Fruit fly (Drosophila melanogaster) whole organism, embryonic: ENCODE results near the gene CG13097.
A peak's percentile ranks its signal among the peaks of the same experiment; 100 is the strongest.

Source experiments
- Atf3 ChIP-seq: fragments of 200-800 bp; sonication (Bioruptor generic); optimal IDR thresholded peaks from 3 replicates; lab custom pipeline; 2016; ENCODE audit warnings: missing biosample characterization, missing genetic modification characterization
- Bdp1 ChIP-seq: fragments of 200-800 bp; sonication (Bioruptor generic); optimal IDR thresholded peaks from 3 replicates; lab custom pipeline; 2016; ENCODE audit warnings: missing biosample characterization, missing genetic modification characterization
- CG1024 ChIP-seq: fragments of 200-800 bp; sonication (Bioruptor generic); IDR thresholded peaks from 2 replicates; pipeline ENCODE4 v1.3.6; 2022; ENCODE audit warnings: missing biosample characterization, missing genetic modification characterization
- CG10267 ChIP-seq: fragments of 200-800 bp; sonication (Bioruptor generic); optimal IDR thresholded peaks from 2 replicates; lab custom pipeline; 2018; ENCODE audit warnings: missing biosample characterization, mild to moderate bottlenecking, missing genetic modification characterization, moderate library complexity
- CG10979 ChIP-seq: fragments of 200-800 bp; sonication (Bioruptor generic); optimal IDR thresholded peaks from 2 replicates; lab custom pipeline; 2018; ENCODE audit warnings: missing biosample characterization, mild to moderate bottlenecking, missing genetic modification characterization, moderate library complexity
- CG11695 ChIP-seq: fragments of 200-800 bp; sonication (Bioruptor generic); IDR thresholded peaks from 3 replicates; pipeline ENCODE4 v1.3.6; 2022; ENCODE audit warnings: missing biosample characterization, missing genetic modification characterization
- CG13123 ChIP-seq: fragments of 200-800 bp; sonication (Bioruptor generic); optimal IDR thresholded peaks from 2 replicates; lab custom pipeline; 2016; ENCODE audit warnings: missing biosample characterization, missing genetic modification characterization
- CG13287 ChIP-seq: fragments of 200-800 bp; sonication (Bioruptor generic); IDR thresholded peaks from 2 replicates; pipeline ENCODE4 v1.3.6; 2022; ENCODE audit warnings: missing biosample characterization, missing genetic modification characterization; ENCODE audit not compliant: partially characterized antibody
- CG1647 ChIP-seq: fragments of 200-800 bp; sonication (Bioruptor generic); optimal IDR thresholded peaks from 3 replicates; lab custom pipeline; 2016; ENCODE audit warnings: missing biosample characterization, missing genetic modification characterization
- CG17359 ChIP-seq: fragments of 200-800 bp; sonication (Bioruptor generic); optimal IDR thresholded peaks from 3 replicates; lab custom pipeline; 2018; ENCODE audit warnings: missing biosample characterization, mild to moderate bottlenecking, missing genetic modification characterization, moderate library complexity
- CG17802 ChIP-seq: fragments of 200-800 bp; sonication (Bioruptor generic); optimal IDR thresholded peaks from 2 replicates; lab custom pipeline; 2018; ENCODE audit warnings: missing biosample characterization, mild to moderate bottlenecking, missing genetic modification characterization, moderate library complexity
- CG17912 ChIP-seq: fragments of 200-800 bp; sonication (Bioruptor generic); optimal IDR thresholded peaks from 2 replicates; lab custom pipeline; 2018; ENCODE audit warnings: missing biosample characterization, mild to moderate bottlenecking, missing genetic modification characterization
- CG18764 ChIP-seq: fragments of 200-800 bp; sonication (Bioruptor generic); optimal IDR thresholded peaks from 3 replicates; lab custom pipeline; 2016; ENCODE audit warnings: missing biosample characterization, missing genetic modification characterization
- CG2889 ChIP-seq: fragments of 200-800 bp; sonication (Bioruptor generic); IDR thresholded peaks from 3 replicates; pipeline ENCODE4 v1.3.6; 2022; ENCODE audit warnings: missing biosample characterization, missing genetic modification characterization
- CG31224 ChIP-seq: fragments of 200-800 bp; sonication (Bioruptor generic); IDR thresholded peaks from 2 replicates; pipeline ENCODE4 v1.3.6; 2022; ENCODE audit warnings: missing biosample characterization, missing genetic modification characterization
- CG31388 ChIP-seq: fragments of 200-800 bp; sonication (Bioruptor generic); optimal IDR thresholded peaks from 2 replicates; lab custom pipeline; 2016; ENCODE audit warnings: missing biosample characterization, missing genetic modification characterization
- CG33557 ChIP-seq: fragments of 200-800 bp; sonication (Bioruptor generic); optimal IDR thresholded peaks from 2 replicates; lab custom pipeline; 2019; ENCODE audit warnings: missing biosample characterization, mild to moderate bottlenecking, missing genetic modification characterization, moderate library complexity
- CG5245 ChIP-seq: fragments of 200-800 bp; sonication (Bioruptor generic); optimal IDR thresholded peaks from 3 replicates; lab custom pipeline; 2016; ENCODE audit warnings: missing biosample characterization, missing genetic modification characterization
- CG6854 ChIP-seq: fragments of 200-800 bp; sonication (Bioruptor generic); optimal IDR thresholded peaks from 3 replicates; lab custom pipeline; 2017; ENCODE audit warnings: missing biosample characterization, mild to moderate bottlenecking, missing genetic modification characterization
- Dbx ChIP-seq: fragments of 200-800 bp; sonication (Bioruptor generic); IDR thresholded peaks from 3 replicates; pipeline ENCODE4 v1.3.6; 2022; ENCODE audit warnings: missing biosample characterization, missing genetic modification characterization
- Doc3 ChIP-seq: fragments of 200-800 bp; sonication (Bioruptor generic); IDR thresholded peaks from 3 replicates; pipeline ENCODE4 v1.3.6; 2022; ENCODE audit warnings: missing biosample characterization, missing genetic modification characterization; ENCODE audit not compliant: partially characterized antibody
- Eip74EF ChIP-seq, 2 experiments: fragments of 200-800 bp in 1 of 2; fragments of >200 bp in 1 of 2; sonication (Bioruptor generic) in 1 of 2; optimal IDR thresholded peaks; 2 replicates each; lab custom pipeline; 2017 to 2019; ENCODE audit warnings: missing biosample characterization in 2 of 2, missing genetic modification characterization in 2 of 2, mild to moderate bottlenecking in 1 of 2, moderate library complexity in 1 of 2
- Fer3 ChIP-seq: fragments of 200-800 bp; sonication (Bioruptor generic); optimal IDR thresholded peaks from 2 replicates; lab custom pipeline; 2018; ENCODE audit warnings: missing biosample characterization, mild to moderate bottlenecking, missing genetic modification characterization, moderate library complexity
- Gug ChIP-seq: fragments of 200-800 bp; sonication (Bioruptor generic); IDR thresholded peaks from 4 replicates; pipeline ENCODE4 v1.3.6; 2022; ENCODE audit warnings: missing biosample characterization, missing genetic modification characterization
- HHEX ChIP-seq: fragments of 200-800 bp; sonication (Bioruptor generic); optimal IDR thresholded peaks from 3 replicates; lab custom pipeline; 2017; ENCODE audit warnings: missing biosample characterization, mild to moderate bottlenecking, missing genetic modification characterization, missing genetic modification reagents
- Hmx ChIP-seq: fragments of 200-800 bp; sonication (Bioruptor generic); optimal IDR thresholded peaks from 2 replicates; lab custom pipeline; 2016; ENCODE audit warnings: missing biosample characterization, missing genetic modification characterization
- Lhr ChIP-seq: fragments of 200-800 bp; sonication (Bioruptor generic); optimal IDR thresholded peaks from 3 replicates; lab custom pipeline; 2017; ENCODE audit warnings: mild to moderate bottlenecking, missing biosample characterization, missing genetic modification reagents, missing genetic modification characterization
- NK7.1 ChIP-seq: fragments of 200-800 bp; sonication (Bioruptor generic); optimal IDR thresholded peaks from 3 replicates; lab custom pipeline; 2016; ENCODE audit warnings: missing biosample characterization, missing genetic modification characterization
- Nf-YB ChIP-seq: fragments of 200-800 bp; sonication (Bioruptor generic); optimal IDR thresholded peaks from 3 replicates; lab custom pipeline; 2019; ENCODE audit warnings: missing biosample characterization, mild to moderate bottlenecking, missing genetic modification characterization, moderate library complexity
- PHDP ChIP-seq: fragments of 200-800 bp; sonication (Bioruptor generic); optimal IDR thresholded peaks from 3 replicates; lab custom pipeline; 2018; ENCODE audit warnings: missing biosample characterization, mild to moderate bottlenecking, missing genetic modification characterization, moderate library complexity
- Poxn ChIP-seq: fragments of 200-800 bp; sonication (Bioruptor generic); IDR thresholded peaks from 2 replicates; pipeline ENCODE4 v1.3.6; 2022; ENCODE audit warnings: missing biosample characterization, missing genetic modification characterization
- TFAM ChIP-seq: fragments of 200-800 bp; sonication (Bioruptor generic); optimal IDR thresholded peaks from 2 replicates; lab custom pipeline; 2017; ENCODE audit warnings: missing biosample characterization, missing genetic modification characterization, inconsistent platforms
- Tbp ChIP-seq: fragments of >200 bp; optimal IDR thresholded peaks from 2 replicates; lab custom pipeline; 2018; ENCODE audit warnings: missing biosample characterization, missing genetic modification characterization
- Xrp1 ChIP-seq: fragments of 200-800 bp; sonication (Bioruptor generic); IDR thresholded peaks from 2 replicates; pipeline ENCODE4 v1.3.6; 2022; ENCODE audit warnings: missing biosample characterization, missing genetic modification characterization
- ac ChIP-seq: fragments of 200-800 bp; sonication (Bioruptor generic); optimal IDR thresholded peaks from 3 replicates; lab custom pipeline; 2017; ENCODE audit warnings: missing biosample characterization, mild to moderate bottlenecking, missing genetic modification characterization
- chinmo ChIP-seq: fragments of 200-800 bp; sonication (Bioruptor generic); IDR thresholded peaks from 4 replicates; pipeline ENCODE4 v1.3.6; 2022; ENCODE audit warnings: missing biosample characterization, missing genetic modification characterization; ENCODE audit not compliant: partially characterized antibody
- danr ChIP-seq: fragments of 200-800 bp; sonication (Bioruptor generic); IDR thresholded peaks from 2 replicates; pipeline ENCODE4 v1.3.6; 2022; ENCODE audit warnings: missing biosample characterization, missing genetic modification characterization
- gem ChIP-seq: fragments of 200-800 bp; sonication (Bioruptor generic); optimal IDR thresholded peaks from 2 replicates; lab custom pipeline; 2019; ENCODE audit warnings: missing biosample characterization, mild to moderate bottlenecking, missing genetic modification characterization, moderate library complexity
- inv ChIP-seq: fragments of 200-800 bp; sonication (Bioruptor generic); IDR thresholded peaks from 2 replicates; pipeline ENCODE4 v1.3.6; 2022; ENCODE audit warnings: missing biosample characterization, missing genetic modification characterization; ENCODE audit not compliant: partially characterized antibody
- kah ChIP-seq: fragments of 200-800 bp; sonication (Bioruptor generic); optimal IDR thresholded peaks from 2 replicates; lab custom pipeline; 2018; ENCODE audit warnings: missing biosample characterization, mild to moderate bottlenecking, missing genetic modification characterization
- mam ChIP-seq: fragments of 200-800 bp; sonication (Bioruptor generic); optimal IDR thresholded peaks from 3 replicates; lab custom pipeline; 2016; ENCODE audit warnings: missing biosample characterization, missing genetic modification characterization
- otp ChIP-seq: fragments of 200-800 bp; sonication (Bioruptor generic); IDR thresholded peaks from 3 replicates; pipeline ENCODE4, ENCODE4 v1.3.6; 2022; ENCODE audit warnings: missing biosample characterization, missing genetic modification characterization
- pnt ChIP-seq: fragments of 200-800 bp; sonication (Bioruptor generic); optimal IDR thresholded peaks from 3 replicates; lab custom pipeline; 2016; ENCODE audit warnings: missing biosample characterization, missing genetic modification characterization
- slbo ChIP-seq: fragments of 200-800 bp; sonication (Bioruptor generic); IDR thresholded peaks from 2 replicates; pipeline ENCODE4 v1.3.6; 2022; ENCODE audit warnings: missing biosample characterization, missing genetic modification characterization
- stwl ChIP-seq: fragments of 200-800 bp; sonication (Bioruptor generic); optimal IDR thresholded peaks from 3 replicates; lab custom pipeline; 2018; ENCODE audit warnings: missing biosample characterization, mild to moderate bottlenecking, missing genetic modification characterization, moderate library complexity
- tll ChIP-seq, 2 experiments: fragments of 200-800 bp in 1 of 2; fragments of >200 bp in 1 of 2; sonication (Bioruptor generic) in 1 of 2; optimal IDR thresholded peaks; 2 replicates each; lab custom pipeline; 2017 to 2019; ENCODE audit warnings: missing biosample characterization in 2 of 2, missing genetic modification characterization in 2 of 2, mild to moderate bottlenecking in 1 of 2, moderate library complexity in 1 of 2
- vnd ChIP-seq: fragments of 200-800 bp; sonication (Bioruptor generic); IDR thresholded peaks from 3 replicates; pipeline ENCODE4 v1.3.6; 2022; ENCODE audit warnings: missing biosample characterization, missing genetic modification characterization; ENCODE audit not compliant: partially characterized antibody
- vvl ChIP-seq: fragments of 200-800 bp; sonication (Bioruptor generic); IDR thresholded peaks from 2 replicates; pipeline ENCODE4 v1.3.6; 2022; ENCODE audit warnings: missing biosample characterization, missing genetic modification characterization

The CG13097 gene

DNA sequence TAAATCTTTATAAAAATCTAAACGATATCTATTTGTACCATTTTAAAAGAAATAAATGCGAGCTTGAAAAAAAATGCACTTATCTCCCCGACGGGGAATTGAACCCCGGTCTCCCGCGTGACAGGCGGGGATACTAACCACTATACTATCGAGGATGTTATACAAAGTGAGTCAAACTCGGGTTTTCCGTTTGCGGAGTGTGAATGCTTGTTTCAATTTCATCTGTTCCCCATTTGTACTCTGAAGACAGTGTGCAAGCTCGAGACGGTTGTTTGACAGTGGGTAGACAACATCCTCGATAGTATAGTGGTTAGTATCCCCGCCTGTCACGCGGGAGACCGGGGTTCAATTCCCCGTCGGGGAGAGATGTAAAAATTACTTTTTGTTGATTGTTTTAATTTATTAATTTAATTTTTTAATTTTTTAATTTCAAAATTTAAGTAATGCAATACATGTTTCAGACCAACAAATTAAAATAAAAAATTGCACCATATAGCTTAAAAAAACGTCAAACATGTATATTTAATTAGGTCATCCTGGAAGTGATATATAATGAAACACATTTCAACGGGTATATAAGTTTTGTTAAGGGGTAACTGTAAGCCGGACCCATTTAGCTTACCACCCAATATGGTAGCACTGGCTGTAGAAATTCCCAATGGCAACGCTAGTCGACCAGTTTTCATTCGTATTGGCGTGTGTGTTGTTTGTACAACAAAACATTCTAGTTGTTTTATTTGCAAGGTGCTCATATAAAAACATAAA, 27.0 kb upstream of the CG13097 start, which contains the start of gene Sema1a (continued):
- peak; percentile 73; the same call in 2 of the 3 replicates for TF ChIP-seq Dbx (GFP tag; lab: Robert Waterston, UW)
- TF ChIP-seq Fer3 (tag; lab: Kevin White, UChicago) = peak; percentile 53
- TF ChIP-seq kah (GFP tag; lab: Kevin White, UChicago) = no peak
- TF ChIP-seq stwl = peak; percentile 21
- TF ChIP-seq CG13287 (GFP tag; lab: Robert Waterston, UW) = peak; percentile 75
- peak; percentile 59 for TF ChIP-seq CG6854 (GFP tag; lab: Kevin White, UChicago)
- TF ChIP-seq Xrp1 (GFP tag; lab: Robert Waterston, UW) = peak; percentile 74
- TF ChIP-seq inv (GFP tag; lab: Robert Waterston, UW) = peak; percentile 37
- peak; percentile 36 for TF ChIP-seq CG10267 (tag; lab: Kevin White, UChicago)
- TF ChIP-seq Lhr = peak; percentile 42
- no peak; the same call in 2 of the 3 replicates for TF ChIP-seq otp (GFP tag; lab: Robert Waterston, UW)
- peak; percentile 39 for TF ChIP-seq PHDP (tag; lab: Kevin White, UChicago)
- TF ChIP-seq gem (tag; lab: Kevin White, UChicago) = peak; percentile 55
- peak; percentile 41 for TF ChIP-seq CG13123 (GFP tag; lab: Kevin White, UChicago)
- TF ChIP-seq CG17912 (GFP tag; lab: Kevin White, UChicago) = no peak
- TF ChIP-seq Doc3 (GFP tag; lab: Robert Waterston, UW) = peak; percentile 52; the same call in 1 of the 3 replicates
- no peak for TF ChIP-seq TFAM (GFP tag; lab: Kevin White, UChicago)
- peak; percentile 11 for TF ChIP-seq CG31388 (GFP tag; lab: Kevin White, UChicago)
- no peak for TF ChIP-seq CG18764 (GFP tag; lab: Kevin White, UChicago)
- peak; percentile 24 for TF ChIP-seq CG1647
- TF ChIP-seq vnd (GFP tag; lab: Robert Waterston, UW) = peak; percentile 54; the same call in 2 of the 3 replicates
- peak; percentile 38 for TF ChIP-seq CG33557
- TF ChIP-seq pnt (GFP tag; lab: Kevin White, UChicago) = peak; percentile 43
- TF ChIP-seq danr (GFP tag; lab: Robert Waterston, UW) = no peak
- no peak; the same call in none of the 2 replicates for TF ChIP-seq CG31224
- TF ChIP-seq ac = no peak
- peak; percentile 20 for TF ChIP-seq Atf3 (GFP tag; lab: Kevin White, UChicago)
- peak; percentile 79 for TF ChIP-seq vvl
- peak; percentile 86 for TF ChIP-seq slbo
- TF ChIP-seq Hmx (GFP tag; lab: Kevin White, UChicago) = no peak
- peak; percentile 67; the same call in 1 of the 2 replicates for TF ChIP-seq Poxn
- TF ChIP-seq CG5245 (GFP tag; lab: Kevin White, UChicago) = peak; percentile 11
- TF ChIP-seq CG11695 (GFP tag; lab: Robert Waterston, UW) = peak; percentile 58
- peak; percentile 49 for TF ChIP-seq CG10979 (tag; lab: Kevin White, UChicago)
- peak; percentile 41; the same call in 1 of the 2 replicates for TF ChIP-seq CG1024 (GFP tag; lab: Robert Waterston, UW)
- peak; percentile 17 for TF ChIP-seq NK7.1 (GFP tag; lab: Kevin White, UChicago)
- peak; percentile 100 for TF ChIP-seq Bdp1 (GFP tag; lab: Kevin White, UChicago)
- peak; percentile 57 for TF ChIP-seq CG17359
- TF ChIP-seq Eip74EF (GFP tag; optimal IDR thresholded peaks at IDR 0.05; lab: Kevin White, UChicago) = peak in 1 of 2 experiments; percentile 68
- TF ChIP-seq CG2889 (GFP tag; lab: Robert Waterston, UW) = peak; percentile 33; the same call in 2 of the 3 replicates
- no peak for TF ChIP-seq CG17802 (tag; lab: Kevin White, UChicago)
- TF ChIP-seq Tbp (GFP tag; lab: Kevin White, UChicago) = no peak
- no peak for TF ChIP-seq tll (GFP tag; optimal IDR thresholded peaks at IDR 0.05; lab: Kevin White, UChicago)
- peak; percentile 5 for TF ChIP-seq Nf-YB (GFP tag; lab: Kevin White, UChicago)
- peak; percentile 87 for TF ChIP-seq mam (GFP tag; lab: Kevin White, UChicago)
- peak; percentile 72 for TF ChIP-seq Gug (GFP tag; lab: Robert Waterston, UW)
- TF ChIP-seq HHEX (GFP tag; lab: Kevin White, UChicago) = peak; percentile 26
- peak; percentile 73; the same call in 2 of the 4 replicates for TF ChIP-seq chinmo (GFP tag; lab: Robert Waterston, UW)
